Worm (Caenorhabditis elegans): ENCODE results near the gene F56D1.1.

- no peak for TF ChIP-seq egl-27 (tag; optimal IDR thresholded peaks at IDR 0.05)
- no peak for TF ChIP-seq zag-1 (tag; optimal IDR thresholded peaks at IDR 0.05)
- TF ChIP-seq nhr-71 (tag; optimal IDR thresholded peaks at IDR 0.05), result no peak
- TF ChIP-seq sup-37 (GFP tag; optimal IDR thresholded peaks at IDR 0.05), result no peak
- TF ChIP-seq fkh-8 (tag; optimal IDR thresholded peaks at IDR 0.05), result no peak
- no peak for TF ChIP-seq Y116A8C.19 (tag; optimal IDR thresholded peaks at IDR 0.05; ENCODE audit: borderline replicate concordance)
- no peak for TF ChIP-seq ama-1 (optimal IDR thresholded peaks at IDR 0.05)
- no peak for TF ChIP-seq efl-3 (GFP tag; optimal IDR thresholded peaks at IDR 0.05)
- TF ChIP-seq mdl-1 (tag; optimal IDR thresholded peaks at IDR 0.05), result no peak
- no peak for TF ChIP-seq nhr-20 (tag; optimal IDR thresholded peaks at IDR 0.05)
- TF ChIP-seq nhr-76 (tag; optimal IDR thresholded peaks at IDR 0.05), result no peak
Observed at ce11 chrII:5512473-5513097, 34.2 kb downstream of the F56D1.1 start.
